Worm (Caenorhabditis elegans) whole organism, young adult: ENCODE measurements around the gene EGAP1.5.

ENCODE experiments used
- C17E4.6 ChIP-seq: fragments of 200-800 bp; sonication (Bioruptor generic); IDR thresholded peaks from 2 replicates; pipeline ENCODE4 v1.3.6; 2022; ENCODE audit warnings: missing genetic modification reagents, missing genetic modification characterization, missing compliant biosample characterization
- attf-3 ChIP-seq: fragments of 200-800 bp; sonication (Bioruptor generic); conservative IDR thresholded peaks from 2 replicates; pipeline ENCODE4 v1.3.6; 2022; ENCODE audit warnings: missing genetic modification reagents, missing genetic modification characterization, missing compliant biosample characterization
- attf-6 ChIP-seq: fragments of 200-800 bp; sonication (Bioruptor generic); IDR thresholded peaks from 2 replicates; pipeline ENCODE4 v1.3.6; 2022; ENCODE audit warnings: missing genetic modification reagents, missing genetic modification characterization, missing compliant biosample characterization
- ekl-4 ChIP-seq: fragments of 200-800 bp; sonication (Bioruptor generic); IDR thresholded peaks from 2 replicates; pipeline ENCODE4 v1.3.6; 2022; ENCODE audit warnings: missing genetic modification reagents, missing genetic modification characterization, missing compliant biosample characterization
- lag-1 ChIP-seq: fragments of 200-800 bp; sonication (Bioruptor generic); IDR thresholded peaks from 2 replicates; pipeline ENCODE4 v1.3.6; 2022; ENCODE audit warnings: missing genetic modification reagents, missing genetic modification characterization, missing compliant biosample characterization
- lsy-27 ChIP-seq: sonication (generic microtip); optimal IDR thresholded peaks from 2 replicates; lab custom pipeline; 2017; ENCODE audit warnings: missing genetic modification characterization, mild to moderate bottlenecking, missing compliant biosample characterization, antibody characterized with exemption, missing genotype, borderline replicate concordance; ENCODE audit not compliant: insufficient read depth
- nfya-1 ChIP-seq: sonication (generic microtip); optimal IDR thresholded peaks from 2 replicates; lab custom pipeline; 2017; ENCODE audit warnings: antibody characterized with exemption, missing compliant biosample characterization, missing genetic modification characterization, borderline replicate concordance; ENCODE audit not compliant: insufficient read depth
- pha-4 ChIP-seq: fragments of 150-350 bp; sonication (generic microtip); optimal IDR thresholded peaks from 2 replicates; lab custom pipeline; 2014; ENCODE audit warnings: missing biosample characterization, missing genetic modification reagents, missing genetic modification characterization
- sdz-38 ChIP-seq: sonication (generic microtip); optimal IDR thresholded peaks from 2 replicates; lab custom pipeline; 2016; ENCODE audit warnings: missing genotype, missing genetic modification characterization, missing compliant biosample characterization
- snpc-4 ChIP-seq, 5 experiments: fragments of 150-350 bp in 1 of 5; sonication (generic microtip) in 4 of 5; optimal IDR thresholded peaks; 2 replicates each; lab custom pipeline; 2014 to 2018; ENCODE audit warnings: missing genetic modification characterization in 5 of 5, missing biosample characterization in 3 of 5, antibody characterized with exemption in 2 of 5, mild to moderate bottlenecking in 2 of 5, missing compliant biosample characterization in 2 of 5, missing genotype in 2 of 5, moderate library complexity in 2 of 5, missing genetic modification reagents in 1 of 5
- tbx-9 ChIP-seq: sonication (generic microtip); optimal IDR thresholded peaks from 2 replicates; lab custom pipeline; 2016; ENCODE audit warnings: borderline replicate concordance, missing genetic modification characterization, inconsistent platforms, missing compliant biosample characterization
- ztf-26 ChIP-seq: sonication (generic microtip); optimal IDR thresholded peaks from 2 replicates; lab custom pipeline; 2017; ENCODE audit warnings: missing genetic modification characterization, missing compliant biosample characterization

DNA sequence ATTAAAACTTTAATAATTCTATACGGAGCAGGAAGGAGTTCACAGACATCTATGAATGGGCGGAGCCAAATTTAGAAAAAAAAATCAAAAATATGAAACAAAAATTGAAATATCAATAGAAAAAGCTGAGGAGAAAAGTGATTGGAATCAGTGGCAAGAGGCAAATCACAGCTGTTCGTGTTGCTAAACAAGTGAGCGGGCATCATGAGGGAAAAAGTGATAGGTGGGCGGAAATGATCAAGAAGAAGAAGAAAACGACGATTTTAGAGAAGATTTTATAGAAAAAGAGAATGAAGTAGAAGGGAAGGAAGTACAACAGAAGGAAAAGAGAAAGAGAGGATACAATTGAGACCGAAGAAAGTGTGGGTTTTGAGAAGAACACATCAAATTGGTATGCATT, 32.9 kb upstream of the EGAP1.5 start:
- TF ChIP-seq attf-6 (no peak), lsy-27 (tag; lab: Kevin White, UChicago) (no peak), nfya-1 (no peak), sdz-38 (tag; lab: Kevin White, UChicago) (no peak), tbx-9 (tag; lab: Kevin White, UChicago) (no peak), pha-4 (tag; lab: Kevin White, UChicago) (no peak), attf-3 (GFP tag; lab: Robert Waterston, UW) (no peak), snpc-4 (GFP tag; optimal IDR thresholded peaks at IDR 0.05; lab: Kevin White, UChicago) (no peak), snpc-4 (tag; optimal IDR thresholded peaks at IDR 0.05; lab: Kevin White, UChicago) (no peak), lag-1 (no peak), ekl-4 (GFP tag; lab: Robert Waterston, UW) (no peak), C17E4.6 (GFP tag; lab: Robert Waterston, UW) (no peak), ztf-26 (tag; lab: Kevin White, UChicago) (no peak)
